Fruit fly (Drosophila melanogaster) whole organism, embryonic: ENCODE results near the gene haf.

Experiments used
- ATbp ChIP-seq: fragments of 200-800 bp; sonication (Bioruptor generic); optimal IDR thresholded peaks from 2 replicates; lab custom pipeline; 2017; ENCODE audit warnings: missing biosample characterization, mild to moderate bottlenecking, missing genetic modification characterization, missing genetic modification reagents
- B-H1 ChIP-seq: fragments of 200-800 bp; sonication (Bioruptor generic); IDR thresholded peaks from 3 replicates; pipeline ENCODE4 v1.3.6; 2022; ENCODE audit warnings: missing biosample characterization, missing genetic modification characterization
- BEAF-32 ChIP-seq: fragments of 200-800 bp; sonication (Bioruptor generic); optimal IDR thresholded peaks from 3 replicates; lab custom pipeline; 2017; ENCODE audit warnings: missing biosample characterization, missing genetic modification characterization, mild to moderate bottlenecking, moderate library complexity, missing genetic modification reagents
- Bdp1 ChIP-seq: fragments of 200-800 bp; sonication (Bioruptor generic); optimal IDR thresholded peaks from 3 replicates; lab custom pipeline; 2016; ENCODE audit warnings: missing biosample characterization, missing genetic modification characterization
- CG11093 ChIP-seq: fragments of 200-800 bp; sonication (Bioruptor generic); IDR thresholded peaks from 3 replicates; pipeline ENCODE4 v1.3.6; 2022; ENCODE audit warnings: missing biosample characterization, missing genetic modification characterization
- CG11723 ChIP-seq: fragments of 200-800 bp; sonication (Bioruptor generic); optimal IDR thresholded peaks from 2 replicates; lab custom pipeline; 2017; ENCODE audit warnings: missing biosample characterization, mild to moderate bottlenecking, missing genetic modification characterization
- CG12299 ChIP-seq: fragments of 200-800 bp; sonication (Bioruptor generic); optimal IDR thresholded peaks from 2 replicates; lab custom pipeline; 2018; ENCODE audit warnings: missing biosample characterization, mild to moderate bottlenecking, missing genetic modification characterization
- CG12659 ChIP-seq: fragments of 200-800 bp; sonication (Bioruptor generic); optimal IDR thresholded peaks from 3 replicates; lab custom pipeline; 2017; ENCODE audit warnings: mild to moderate bottlenecking, missing biosample characterization, missing genetic modification reagents, missing genetic modification characterization
- CG15479 ChIP-seq: fragments of 200-800 bp; sonication (Bioruptor generic); optimal IDR thresholded peaks from 3 replicates; lab custom pipeline; 2019; ENCODE audit warnings: missing biosample characterization, mild to moderate bottlenecking, missing genetic modification characterization, moderate library complexity
- CG18599 ChIP-seq: fragments of 200-800 bp; sonication (Bioruptor generic); optimal IDR thresholded peaks from 3 replicates; lab custom pipeline; 2017; ENCODE audit warnings: missing biosample characterization, missing genetic modification characterization, mild to moderate bottlenecking, moderate library complexity, missing genetic modification reagents
- CG3847 ChIP-seq: fragments of 200-800 bp; sonication (Bioruptor generic); IDR thresholded peaks from 2 replicates; pipeline ENCODE4 v1.3.6; 2022; ENCODE audit warnings: missing biosample characterization, missing genetic modification characterization
- CG3995 ChIP-seq: fragments of 200-800 bp; sonication (Bioruptor generic); optimal IDR thresholded peaks from 3 replicates; lab custom pipeline; 2016; ENCODE audit warnings: missing biosample characterization, missing genetic modification characterization
- CG4404 ChIP-seq: fragments of 200-800 bp; sonication (Bioruptor generic); IDR thresholded peaks from 2 replicates; pipeline ENCODE4 v1.3.6; 2022; ENCODE audit warnings: missing biosample characterization, missing genetic modification characterization
- CG4617 ChIP-seq: fragments of 200-800 bp; sonication (Bioruptor generic); optimal IDR thresholded peaks from 3 replicates; lab custom pipeline; 2016; ENCODE audit warnings: missing biosample characterization, missing genetic modification characterization, borderline replicate concordance
- CG6791 ChIP-seq: fragments of 200-800 bp; sonication (Bioruptor generic); IDR thresholded peaks from 3 replicates; pipeline ENCODE4 v1.3.6; 2022; ENCODE audit warnings: missing biosample characterization, missing genetic modification characterization; ENCODE audit not compliant: partially characterized antibody
- CG7928 ChIP-seq: fragments of 200-800 bp; sonication (Bioruptor generic); optimal IDR thresholded peaks from 2 replicates; lab custom pipeline; 2017; ENCODE audit warnings: missing biosample characterization, mild to moderate bottlenecking, missing genetic modification characterization
- CG9797 ChIP-seq: fragments of 200-800 bp; sonication (Bioruptor generic); optimal IDR thresholded peaks from 3 replicates; lab custom pipeline; 2018; ENCODE audit warnings: missing biosample characterization, mild to moderate bottlenecking, missing genetic modification characterization
- D19B ChIP-seq: fragments of 200-800 bp; sonication (Bioruptor generic); optimal IDR thresholded peaks from 2 replicates; lab custom pipeline; 2017; ENCODE audit warnings: missing biosample characterization, mild to moderate bottlenecking, missing genetic modification characterization
- Dbx ChIP-seq: fragments of 200-800 bp; sonication (Bioruptor generic); IDR thresholded peaks from 3 replicates; pipeline ENCODE4 v1.3.6; 2022; ENCODE audit warnings: missing biosample characterization, missing genetic modification characterization
- Lhr ChIP-seq: fragments of 200-800 bp; sonication (Bioruptor generic); optimal IDR thresholded peaks from 3 replicates; lab custom pipeline; 2017; ENCODE audit warnings: mild to moderate bottlenecking, missing biosample characterization, missing genetic modification reagents, missing genetic modification characterization
- NK7.1 ChIP-seq: fragments of 200-800 bp; sonication (Bioruptor generic); optimal IDR thresholded peaks from 3 replicates; lab custom pipeline; 2016; ENCODE audit warnings: missing biosample characterization, missing genetic modification characterization
- Nf-YC ChIP-seq: fragments of 200-800 bp; optimal IDR thresholded peaks from 3 replicates; lab custom pipeline; 2019; ENCODE audit warnings: missing biosample characterization, mild to moderate bottlenecking, missing genetic modification characterization, moderate library complexity
- TFAM ChIP-seq: fragments of 200-800 bp; sonication (Bioruptor generic); optimal IDR thresholded peaks from 2 replicates; lab custom pipeline; 2017; ENCODE audit warnings: missing biosample characterization, missing genetic modification characterization, inconsistent platforms
- Vsx1 ChIP-seq: fragments of 200-800 bp; sonication (Bioruptor generic); optimal IDR thresholded peaks from 2 replicates; lab custom pipeline; 2017; ENCODE audit warnings: missing biosample characterization, mild to moderate bottlenecking, missing genetic modification characterization, missing genetic modification reagents
- ara ChIP-seq: fragments of 200-800 bp; sonication (Bioruptor generic); IDR thresholded peaks from 2 replicates; pipeline ENCODE4 v1.3.6; 2022; ENCODE audit warnings: missing biosample characterization, missing genetic modification characterization
- ash1 ChIP-seq: fragments of 200-800 bp; sonication (Bioruptor generic); optimal IDR thresholded peaks from 2 replicates; lab custom pipeline; 2018; ENCODE audit warnings: missing biosample characterization, mild to moderate bottlenecking, missing genetic modification characterization
- chif ChIP-seq, 2 experiments: fragments of 200-800 bp; sonication (Bioruptor generic); optimal IDR thresholded peaks; 3 replicates each; lab custom pipeline; 2016; ENCODE audit warnings: missing biosample characterization in 2 of 2, missing genetic modification characterization in 2 of 2
- chm ChIP-seq: fragments of 200-800 bp; sonication (Bioruptor generic); IDR thresholded peaks from 2 replicates; pipeline ENCODE4 v1.3.6; 2022; ENCODE audit warnings: missing biosample characterization, missing genetic modification characterization
- ci ChIP-seq: fragments of 200-800 bp; sonication (Bioruptor generic); IDR thresholded peaks from 3 replicates; pipeline ENCODE4 v1.3.6; 2022; ENCODE audit warnings: missing biosample characterization, missing genetic modification characterization
- crol ChIP-seq: fragments of 200-800 bp; sonication (Bioruptor generic); IDR thresholded peaks from 2 replicates; pipeline ENCODE4 v1.3.6; 2022; ENCODE audit warnings: missing biosample characterization, missing genetic modification characterization
- cwo ChIP-seq: fragments of 200-800 bp; sonication (Bioruptor generic); optimal IDR thresholded peaks from 3 replicates; lab custom pipeline; 2017; ENCODE audit warnings: missing biosample characterization, missing genetic modification characterization, mild to moderate bottlenecking, moderate library complexity, missing genetic modification reagents
- dm ChIP-seq: fragments of 200-800 bp; sonication (Bioruptor generic); optimal IDR thresholded peaks from 3 replicates; lab custom pipeline; 2016; ENCODE audit warnings: missing biosample characterization, missing genetic modification characterization
- dmrt11E ChIP-seq: fragments of 200-800 bp; sonication (Bioruptor generic); optimal IDR thresholded peaks from 3 replicates; lab custom pipeline; 2018; ENCODE audit warnings: missing biosample characterization, mild to moderate bottlenecking, missing genetic modification characterization, moderate library complexity
- ewg ChIP-seq: fragments of 200-800 bp; sonication (Bioruptor generic); optimal IDR thresholded peaks from 3 replicates; lab custom pipeline; 2017; ENCODE audit warnings: mild to moderate bottlenecking, missing biosample characterization, missing genetic modification reagents, missing genetic modification characterization
- fd3F ChIP-seq: fragments of 200-800 bp; sonication (Bioruptor generic); optimal IDR thresholded peaks from 2 replicates; lab custom pipeline; 2018; ENCODE audit warnings: missing biosample characterization, mild to moderate bottlenecking, missing genetic modification characterization, moderate library complexity
- fd96Cb ChIP-seq: fragments of 200-800 bp; sonication (Bioruptor generic); optimal IDR thresholded peaks from 2 replicates; lab custom pipeline; 2018; ENCODE audit warnings: missing biosample characterization, mild to moderate bottlenecking, missing genetic modification characterization, moderate library complexity
- grn ChIP-seq: fragments of 200-800 bp; sonication (Bioruptor generic); optimal IDR thresholded peaks from 3 replicates; lab custom pipeline; 2017; ENCODE audit warnings: missing biosample characterization, missing genetic modification characterization
- jumu ChIP-seq: fragments of 200-800 bp; sonication (Bioruptor generic); optimal IDR thresholded peaks from 3 replicates; lab custom pipeline; 2016; ENCODE audit warnings: missing biosample characterization, missing genetic modification characterization
- kah ChIP-seq: fragments of 200-800 bp; sonication (Bioruptor generic); optimal IDR thresholded peaks from 2 replicates; lab custom pipeline; 2018; ENCODE audit warnings: missing biosample characterization, mild to moderate bottlenecking, missing genetic modification characterization
- mld ChIP-seq: fragments of 200-800 bp; sonication (Bioruptor generic); IDR thresholded peaks from 3 replicates; pipeline ENCODE4 v1.3.6; 2022; ENCODE audit warnings: missing biosample characterization, missing genetic modification characterization; ENCODE audit not compliant: partially characterized antibody
- nau ChIP-seq: fragments of 200-800 bp; sonication (Bioruptor generic); optimal IDR thresholded peaks from 3 replicates; lab custom pipeline; 2017; ENCODE audit warnings: missing biosample characterization, mild to moderate bottlenecking, missing genetic modification characterization, missing genetic modification reagents
- nom ChIP-seq: fragments of 200-800 bp; sonication (Bioruptor generic); optimal IDR thresholded peaks from 2 replicates; lab custom pipeline; 2017; ENCODE audit warnings: missing biosample characterization, missing genetic modification characterization, mild to moderate bottlenecking, moderate library complexity, missing genetic modification reagents
- pho ChIP-seq: fragments of 200-800 bp; sonication (Bioruptor generic); optimal IDR thresholded peaks from 2 replicates; lab custom pipeline; 2016; ENCODE audit warnings: missing biosample characterization, missing genetic modification characterization
- sens-2 ChIP-seq: fragments of 200-800 bp; sonication (Bioruptor generic); IDR thresholded peaks from 2 replicates; pipeline ENCODE4 v1.3.6; 2022; ENCODE audit warnings: missing biosample characterization, missing genetic modification characterization
- slbo ChIP-seq: fragments of 200-800 bp; sonication (Bioruptor generic); IDR thresholded peaks from 2 replicates; pipeline ENCODE4 v1.3.6; 2022; ENCODE audit warnings: missing biosample characterization, missing genetic modification characterization
- tio ChIP-seq: fragments of 200-800 bp; sonication (Bioruptor generic); optimal IDR thresholded peaks from 2 replicates; lab custom pipeline; 2017; ENCODE audit warnings: missing biosample characterization, missing genetic modification characterization, inconsistent platforms
- tx ChIP-seq: fragments of 200-800 bp; sonication (Bioruptor generic); optimal IDR thresholded peaks from 2 replicates; lab custom pipeline; 2016; ENCODE audit warnings: missing biosample characterization, missing genetic modification characterization
- vvl ChIP-seq: fragments of 200-800 bp; sonication (Bioruptor generic); IDR thresholded peaks from 2 replicates; pipeline ENCODE4 v1.3.6; 2022; ENCODE audit warnings: missing biosample characterization, missing genetic modification characterization
- zen2 ChIP-seq: fragments of 200-800 bp; sonication (Bioruptor generic); IDR thresholded peaks from 3 replicates; pipeline ENCODE4 v1.3.6; 2022; ENCODE audit warnings: missing biosample characterization, missing genetic modification characterization; ENCODE audit not compliant: partially characterized antibody
- zfh1 ChIP-seq: fragments of 200-800 bp; sonication (Bioruptor generic); IDR thresholded peaks from 3 replicates; pipeline ENCODE4 v1.3.6; 2022; ENCODE audit warnings: missing biosample characterization, missing genetic modification characterization

Gene haf

dm6 chr2L:1611122-1611521 lies 56.2 kb downstream of the haf start, which contains the start of the genes Rab3GAP1 and CG14352 (continued):
- TF ChIP-seq tio (GFP tag; lab: Kevin White, UChicago) (no peak), chm (no peak), ewg (GFP tag; lab: Kevin White, UChicago) (peak; percentile 71), TFAM (GFP tag; lab: Kevin White, UChicago) (no peak), CG3995 (peak; percentile 51), CG4617 (GFP tag; lab: Kevin White, UChicago) (peak; percentile 88), CG18599 (GFP tag; lab: Kevin White, UChicago) (peak; percentile 82), fd3F (GFP tag; lab: Kevin White, UChicago) (peak; percentile 77), NK7.1 (GFP tag; lab: Kevin White, UChicago) (peak; percentile 57), kah (GFP tag; lab: Kevin White, UChicago) (peak; percentile 32), zen2 (GFP tag; lab: Robert Waterston, UW) (no peak), slbo (GFP tag; lab: Robert Waterston, UW) (peak; percentile 91), ash1 (GFP tag; lab: Kevin White, UChicago) (no peak), CG9797 (GFP tag; lab: Kevin White, UChicago) (peak; percentile 46), CG11723 (peak; percentile 72), pho (peak; percentile 93), Lhr (GFP tag; lab: Kevin White, UChicago) (no peak), tx (peak; percentile 86), chif (GFP tag; optimal IDR thresholded peaks at IDR 0.05; lab: Kevin White, UChicago) (peak; percentile 85 to 90), Dbx (GFP tag; lab: Robert Waterston, UW) (peak; percentile 86), CG11093 (GFP tag; lab: Robert Waterston, UW) (peak; percentile 47; the same call in 1 of the 3 replicates), CG6791 (GFP tag; lab: Robert Waterston, UW) (no peak), CG3847 (peak; percentile 95), nau (GFP tag; lab: Kevin White, UChicago) (no peak), CG12659 (GFP tag; lab: Kevin White, UChicago) (peak; percentile 87), B-H1 (peak; percentile 49; the same call in 2 of the 3 replicates), CG15479 (GFP tag; lab: Kevin White, UChicago) (no peak), fd96Cb (peak; percentile 84), crol (GFP tag; lab: Robert Waterston, UW) (no peak), vvl (GFP tag; lab: Robert Waterston, UW) (peak; percentile 89), zfh1 (GFP tag; lab: Robert Waterston, UW) (peak; percentile 86), jumu (GFP tag; lab: Kevin White, UChicago) (peak; percentile 89), dm (GFP tag; lab: Kevin White, UChicago) (peak; percentile 63), ara (peak; percentile 73), grn (GFP tag; lab: Kevin White, UChicago) (peak; percentile 39), nom (GFP tag; lab: Kevin White, UChicago) (peak; percentile 13), ci (GFP tag; lab: Robert Waterston, UW) (peak; percentile 75), ATbp (peak; percentile 63), dmrt11E (tag; lab: Kevin White, UChicago) (peak; percentile 83), Vsx1 (GFP tag; lab: Kevin White, UChicago) (no peak), D19B (peak; percentile 73), Bdp1 (GFP tag; lab: Kevin White, UChicago) (peak; percentile 79), CG7928 (peak; percentile 97), CG12299 (tag; lab: Kevin White, UChicago) (peak; percentile 64), BEAF-32 (peak; percentile 50), sens-2 (GFP tag; lab: Robert Waterston, UW) (peak; percentile 59; the same call in 1 of the 2 replicates), Nf-YC (tag; lab: Kevin White, UChicago) (peak; percentile 81), cwo (GFP tag; lab: Kevin White, UChicago) (peak; percentile 67), mld (GFP tag; lab: Robert Waterston, UW) (no peak), CG4404 (GFP tag; lab: Robert Waterston, UW) (peak; percentile 85)
